Fruit fly (Drosophila melanogaster): ENCODE data around the gene Fad2.
A peak's percentile ranks its signal among the peaks of the same experiment; 100 is the strongest.

Gene Fad2

dm6 chr3L:11065850-11066249 is 42.5 kb downstream of the Fad2 start (continued):
- peak; percentile 64 for TF ChIP-seq Med (GFP tag)
- TF ChIP-seq stc (GFP tag; IDR thresholded peaks at IDR 0.05): no peak
- TF ChIP-seq CG3281 (GFP tag; optimal IDR thresholded peaks at IDR 0.05): no peak
- TF ChIP-seq CG13296 (GFP tag; optimal IDR thresholded peaks at IDR 0.05): peak; percentile 48
- TF ChIP-seq otp (GFP tag; IDR thresholded peaks at IDR 0.05): no peak
- TF ChIP-seq ci (GFP tag; IDR thresholded peaks at IDR 0.05): 0 out of 3 replicates have a peak, but pooled peaks have one; percentile 25

DNA sequence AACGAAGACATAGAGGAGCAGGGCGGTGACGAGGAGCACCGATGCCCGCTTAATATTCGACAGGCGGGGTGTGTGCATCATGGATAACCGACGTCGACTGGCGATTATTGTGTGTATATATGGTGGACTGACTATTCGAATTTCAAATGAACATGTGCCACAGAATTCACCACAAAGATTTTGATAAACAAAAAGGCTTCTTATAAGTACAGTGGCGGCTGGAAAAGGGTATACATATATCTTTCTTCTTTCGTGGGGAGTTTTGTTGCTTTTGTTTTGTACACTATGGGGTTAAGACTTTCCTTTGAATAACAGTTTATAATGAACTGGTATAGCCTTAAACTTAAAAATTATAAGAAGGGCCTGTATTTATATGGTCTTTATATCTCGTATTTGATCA is 46.4 kb downstream of the Fad2 start, which contains the start of gene CG6310:
Gene CG6310, minus strand, starts transcription at position 101 of the 400 bp plus-strand sequence.
- no peak for TF ChIP-seq Side (GFP tag; optimal IDR thresholded peaks at IDR 0.05)
- peak; percentile 45 for TF ChIP-seq Med (GFP tag)
- 0 out of 2 replicates have a peak, but pooled peaks have one; percentile 20 for TF ChIP-seq Atf6 (GFP tag; IDR thresholded peaks at IDR 0.05)
- no peak for TF ChIP-seq CG17385 (GFP tag; optimal IDR thresholded peaks at IDR 0.05)
- TF ChIP-seq CG15073 (GFP tag; optimal IDR thresholded peaks at IDR 0.05): peak; percentile 75
- no peak for TF ChIP-seq amos (GFP tag; IDR thresholded peaks at IDR 0.05; ENCODE audit: partially characterized antibody)

dm6 chr3L:11070372-11070854 is 47.1 kb downstream of the Fad2 start, which contains the start of gene Mocs1:
Mocs1 (plus strand) TSS chr3L:11070526.
- TF ChIP-seq CG12391 (tag; optimal IDR thresholded peaks at IDR 0.05) (no peak), CG13287 (GFP tag; IDR thresholded peaks at IDR 0.05; ENCODE audit: partially characterized antibody) (peak; percentile 49; the same call in 1 of the 2 replicates), PHDP (tag; optimal IDR thresholded peaks at IDR 0.05) (peak; percentile 2), pan (optimal IDR thresholded peaks at IDR 0.05) (no peak), pan (GFP tag; optimal IDR thresholded peaks at IDR 0.05 in 1 of 2, IDR thresholded peaks at IDR 0.05 in 1 of 2) (peak in 1 of 2 experiments; percentile 14), CG9932 (GFP tag; IDR thresholded peaks at IDR 0.05) (peak; percentile 52), CG12104 (GFP tag; optimal IDR thresholded peaks at IDR 0.05) (no peak), Fer3 (tag; optimal IDR thresholded peaks at IDR 0.05) (no peak), CG6813 (GFP tag; optimal IDR thresholded peaks at IDR 0.05) (no peak), Adf1 (GFP tag; IDR thresholded peaks at IDR 0.05) (peak; percentile 48), tna (GFP tag; IDR thresholded peaks at IDR 0.05; ENCODE audit: partially characterized antibody) (peak; percentile 11; the same call in 1 of the 2 replicates), dysf (GFP tag; IDR thresholded peaks at IDR 0.05) (no peak; the same call in 2 of the 3 replicates), wdn (GFP tag; IDR thresholded peaks at IDR 0.05) (peak; percentile 30; the same call in 1 of the 2 replicates), CG3407 (GFP tag; optimal IDR thresholded peaks at IDR 0.05) (no peak), gce (GFP tag; IDR thresholded peaks at IDR 0.05) (no peak), scrt (GFP tag; optimal IDR thresholded peaks at IDR 0.05) (no peak), lola (GFP tag; optimal IDR thresholded peaks at IDR 0.05) (no peak), ttk (GFP tag; IDR thresholded peaks at IDR 0.05) (peak; percentile 26; the same call in 1 of the 2 replicates), CG10959 (GFP tag; IDR thresholded peaks at IDR 0.05) (no peak), sens-2 (GFP tag; IDR thresholded peaks at IDR 0.05) (no peak), grn (GFP tag; optimal IDR thresholded peaks at IDR 0.05) (no peak), Hmx (GFP tag; optimal IDR thresholded peaks at IDR 0.05) (no peak), CG43689 (GFP tag; IDR thresholded peaks at IDR 0.05) (no peak), mirr (GFP tag; optimal IDR thresholded peaks at IDR 0.05) (peak; percentile 23), trem (tag; optimal IDR thresholded peaks at IDR 0.05) (no peak), chinmo (GFP tag; IDR thresholded peaks at IDR 0.05; ENCODE audit: partially characterized antibody) (peak; percentile 88; the same call in 3 of the 4 replicates), Drgx (GFP tag; IDR thresholded peaks at IDR 0.05) (peak; percentile 53), Sry-β (GFP tag; optimal IDR thresholded peaks at IDR 0.05) (no peak), CG13296 (GFP tag; optimal IDR thresholded peaks at IDR 0.05) (peak; percentile 5), CG5180 (GFP tag; optimal IDR thresholded peaks at IDR 0.05) (no peak), CG4854 (GFP tag; optimal IDR thresholded peaks at IDR 0.05) (no peak), CG10321 (GFP tag; IDR thresholded peaks at IDR 0.05) (no peak), sr (GFP tag; IDR thresholded peaks at IDR 0.05) (no peak), CG3065 (GFP tag; optimal IDR thresholded peaks at IDR 0.05) (no peak), cwo (GFP tag; optimal IDR thresholded peaks at IDR 0.05) (peak; percentile 40), CG2120 (GFP tag; optimal IDR thresholded peaks at IDR 0.05) (no peak), CG18262 (tag; optimal IDR thresholded peaks at IDR 0.05) (no peak)
